Worm (Caenorhabditis elegans) whole organism, early embryonic: ENCODE results near the gene dpy-30.

ENCODE experiments used
- ama-1 ChIP-seq: fragments of 150-350 bp; optimal IDR thresholded peaks from 2 replicates; lab custom pipeline; 2014
- pes-1 ChIP-seq: fragments of 200-800 bp; sonication (Bioruptor generic); IDR thresholded peaks from 2 replicates; pipeline ENCODE4 v1.3.6; 2022; ENCODE audit warnings: missing genetic modification reagents, missing genetic modification characterization, missing compliant biosample characterization
- scrt-1 ChIP-seq: fragments of 200-800 bp; sonication (Bioruptor generic); IDR thresholded peaks from 2 replicates; pipeline ENCODE4 v1.3.6; 2022; ENCODE audit warnings: missing genetic modification characterization, missing compliant biosample characterization
- tra-4 ChIP-seq: sonication (generic microtip); optimal IDR thresholded peaks from 2 replicates; lab custom pipeline; 2017; ENCODE audit warnings: missing genetic modification characterization, missing compliant biosample characterization

ce11 chrV:12181310-12181709 is 10.0 kb upstream of the dpy-30 start, which contains the start of gene elpc-3:
- no peak for TF ChIP-seq tra-4 (tag; lab: Kevin White, UChicago)
- no peak for TF ChIP-seq ama-1 (lab: Kevin White, UChicago)
- no peak for TF ChIP-seq scrt-1 (GFP tag; lab: Robert Waterston, UW)
- TF ChIP-seq pes-1 (GFP tag; lab: Robert Waterston, UW): no peak
